Worm (Caenorhabditis elegans) whole organism, L4 larva: ENCODE results near the gene F35H8.2.

Experiments
- F37D6.2 ChIP-seq: sonication (generic microtip); optimal IDR thresholded peaks from 2 replicates; lab custom pipeline; 2016; ENCODE audit warnings: mild to moderate bottlenecking, missing genetic modification characterization, missing compliant biosample characterization
- Y105C5A.15 ChIP-seq: fragments of 200-800 bp; sonication (Bioruptor generic); IDR thresholded peaks from 2 replicates; pipeline ENCODE4 v1.3.6; 2022; ENCODE audit warnings: missing genetic modification characterization, missing compliant biosample characterization
- Y48G9A.11 ChIP-seq: fragments of 200-800 bp; sonication (Bioruptor generic); IDR thresholded peaks from 2 replicates; pipeline ENCODE4 v1.3.6; 2022; ENCODE audit warnings: missing genetic modification reagents, missing genetic modification characterization, missing compliant biosample characterization
- aha-1 ChIP-seq: fragments of 150-350 bp; peaks from one replicate; lab custom pipeline; 2014; ENCODE audit warnings: missing biosample characterization, missing genetic modification characterization
- ceh-20 ChIP-seq: fragments of 200-800 bp; sonication (Bioruptor generic); IDR thresholded peaks from 2 replicates; pipeline ENCODE4 v1.3.6; 2022; ENCODE audit warnings: missing genetic modification reagents, missing genetic modification characterization, missing compliant biosample characterization
- ceh-28 ChIP-seq: fragments of 150-350 bp; optimal IDR thresholded peaks from 2 replicates; lab custom pipeline; 2014; ENCODE audit warnings: missing biosample characterization, missing genetic modification reagents, missing genetic modification characterization
- ceh-32 ChIP-seq: sonication (generic microtip); optimal IDR thresholded peaks from 2 replicates; lab custom pipeline; 2016; ENCODE audit warnings: mild to moderate bottlenecking, missing genetic modification characterization, missing compliant biosample characterization; ENCODE audit not compliant: poor library complexity
- ceh-62 ChIP-seq: sonication (generic microtip); optimal IDR thresholded peaks from 2 replicates; lab custom pipeline; 2017; ENCODE audit warnings: missing biosample characterization, missing genetic modification characterization
- daf-16 ChIP-seq, 3 experiments: sonication (generic microtip); optimal IDR thresholded peaks; 2 replicates each; lab custom pipeline; 2016 to 2017; ENCODE audit warnings: missing genetic modification characterization in 3 of 3, missing genetic modification reagents in 3 of 3, mild to moderate bottlenecking in 2 of 3, missing compliant biosample characterization in 2 of 3, missing biosample characterization in 1 of 3, moderate library complexity in 1 of 3
- daf-8 ChIP-seq: fragments of 200-800 bp; sonication (Bioruptor generic); IDR thresholded peaks from 2 replicates; pipeline ENCODE4 v1.3.6; 2022; ENCODE audit warnings: missing genetic modification characterization, missing compliant biosample characterization
- dmd-9 ChIP-seq: fragments of 200-800 bp; sonication (Bioruptor generic); IDR thresholded peaks from 2 replicates; pipeline ENCODE4 v1.3.6; 2022; ENCODE audit warnings: missing genetic modification reagents, missing genetic modification characterization, missing compliant biosample characterization
- gei-8 ChIP-seq: fragments of 200-800 bp; sonication (Bioruptor generic); optimal IDR thresholded peaks from 2 replicates; lab custom pipeline; 2018; ENCODE audit warnings: mild to moderate bottlenecking, missing genetic modification characterization, missing compliant biosample characterization
- hif-1 ChIP-seq, 2 experiments: sonication (generic microtip); optimal IDR thresholded peaks; 2 replicates each; lab custom pipeline; 2016 to 2017; ENCODE audit warnings: missing compliant biosample characterization in 2 of 2, missing genetic modification characterization in 2 of 2, missing genetic modification reagents in 2 of 2, missing genotype in 2 of 2, mild to moderate bottlenecking in 1 of 2
- hmg-1.1 ChIP-seq: fragments of 200-800 bp; sonication (Bioruptor generic); IDR thresholded peaks from 2 replicates; pipeline ENCODE4 v1.3.6; 2022; ENCODE audit warnings: missing genetic modification reagents, missing genetic modification characterization, missing compliant biosample characterization
- lin-13 ChIP-seq: fragments of 150-350 bp; optimal IDR thresholded peaks from 2 replicates; lab custom pipeline; 2014; ENCODE audit warnings: missing biosample characterization, missing genetic modification reagents, missing genetic modification characterization
- lin-38 ChIP-seq: fragments of 200-800 bp; sonication (Bioruptor generic); IDR thresholded peaks from 2 replicates; pipeline ENCODE4 v1.3.6; 2022; ENCODE audit warnings: missing genetic modification reagents, missing genetic modification characterization, missing compliant biosample characterization
- lir-3 ChIP-seq: sonication (generic microtip); optimal IDR thresholded peaks from 2 replicates; lab custom pipeline; 2016; ENCODE audit warnings: mild to moderate bottlenecking, missing genetic modification characterization, missing compliant biosample characterization
- lsy-2 ChIP-seq, 2 experiments: fragments of 150-350 bp in 1 of 2; sonication (generic microtip) in 1 of 2; optimal IDR thresholded peaks; 2 replicates each; lab custom pipeline; 2014 to 2017; ENCODE audit warnings: missing biosample characterization in 2 of 2, missing genetic modification characterization in 2 of 2
- madf-9 ChIP-seq: fragments of 200-800 bp; sonication (Bioruptor generic); conservative IDR thresholded peaks from 2 replicates; pipeline ENCODE4 v1.3.6; 2022; ENCODE audit warnings: missing genetic modification reagents, missing genetic modification characterization, missing compliant biosample characterization
- mes-2 ChIP-seq: sonication (generic microtip); optimal IDR thresholded peaks from 2 replicates; lab custom pipeline; 2016; ENCODE audit warnings: missing genotype, mild to moderate bottlenecking, missing genetic modification characterization, missing compliant biosample characterization; ENCODE audit not compliant: poor library complexity, severe bottlenecking
- nhr-25 ChIP-seq: sonication (generic microtip); optimal IDR thresholded peaks from 2 replicates; lab custom pipeline; 2017; ENCODE audit warnings: missing genetic modification characterization, mild to moderate bottlenecking, missing compliant biosample characterization, antibody characterized with exemption, moderate library complexity, borderline replicate concordance; ENCODE audit not compliant: insufficient read depth
- rbr-2 ChIP-seq: sonication (generic microtip); optimal IDR thresholded peaks from 2 replicates; lab custom pipeline; 2016; ENCODE audit warnings: missing genotype, missing genetic modification characterization, missing compliant biosample characterization
- set-16 ChIP-seq: fragments of 200-800 bp; sonication (Bioruptor generic); IDR thresholded peaks from 2 replicates; pipeline ENCODE4 v1.3.6; 2022; ENCODE audit warnings: missing genetic modification reagents, missing genetic modification characterization, missing compliant biosample characterization
- skn-1 ChIP-seq: fragments of 150-350 bp; optimal IDR thresholded peaks from 2 replicates; lab custom pipeline; 2014; ENCODE audit warnings: missing biosample characterization, missing genetic modification characterization
- snpc-4 ChIP-seq: fragments of 150-350 bp; optimal IDR thresholded peaks from 2 replicates; lab custom pipeline; 2014; ENCODE audit warnings: missing biosample characterization, missing genetic modification characterization
- tra-1 ChIP-seq: fragments of 200-800 bp; sonication (Bioruptor generic); IDR thresholded peaks from 2 replicates; pipeline ENCODE4 v1.3.6; 2022; ENCODE audit warnings: missing genetic modification reagents, missing genetic modification characterization, missing compliant biosample characterization
- unc-130 ChIP-seq: sonication (generic microtip); optimal IDR thresholded peaks from 2 replicates; lab custom pipeline; 2016; ENCODE audit warnings: missing genetic modification reagents, missing genetic modification characterization, missing compliant biosample characterization
- unc-62 ChIP-seq, 3 experiments: fragments of 150-350 bp in 1 of 3; sonication (generic microtip); optimal IDR thresholded peaks in 2 of 3; peaks in 1 of 3; 1 replicate in 1 of 3; 2 replicates in 2 of 3; lab custom pipeline; 2014 to 2017; ENCODE audit warnings: missing biosample characterization in 3 of 3, missing genetic modification characterization in 3 of 3, missing genetic modification reagents in 3 of 3, missing genotype in 1 of 3
- zfp-3 ChIP-seq: fragments of 200-800 bp; sonication (Bioruptor generic); conservative IDR thresholded peaks from 2 replicates; pipeline ENCODE4 v1.3.6; 2022; ENCODE audit warnings: missing genetic modification reagents, missing genetic modification characterization, missing compliant biosample characterization

The F35H8.2 gene

ce11 chrII:9521570-9521969 lies 33.7 kb upstream of the F35H8.2 start, which contains the start of gene sra-1:
sra-1 (minus strand) TSS chrII:9521670.
- no peak for TF ChIP-seq nhr-25 (tag; lab: Kevin White, UChicago)
- no peak for TF ChIP-seq lir-3 (tag; lab: Kevin White, UChicago)
- no peak for TF ChIP-seq madf-9 (GFP tag; lab: Robert Waterston, UW)
- no peak for TF ChIP-seq zfp-3 (GFP tag; lab: Robert Waterston, UW)
- no peak for TF ChIP-seq dmd-9 (GFP tag; lab: Robert Waterston, UW)
- no peak for TF ChIP-seq ceh-62
- TF ChIP-seq, all 104 proteins: peak for 0

- TF ChIP-seq hif-1 (tag; optimal IDR thresholded peaks at IDR 0.05; lab: Kevin White, UChicago) (no peak), set-16 (GFP tag; lab: Robert Waterston, UW) (no peak), unc-62 (GFP tag; optimal IDR thresholded peaks at IDR 0.05 in 1 of 2; lab: Kevin White, UChicago) (peak in 1 of 2 experiments; percentile 74), unc-62 (tag; optimal IDR thresholded peaks at IDR 0.05; lab: Kevin White, UChicago) (no peak), Y105C5A.15 (GFP tag; lab: Robert Waterston, UW) (no peak), ceh-20 (GFP tag; lab: Robert Waterston, UW) (no peak), aha-1 (tag; lab: Kevin White, UChicago) (peak; percentile 67)
These were observed 32.3 kb upstream of the F35H8.2 start, which contains the start of gene AH6.17 for ce11 chrII:9522986-9523385. AH6.17 (plus strand) TSS chrII:9523170.

- TF ChIP-seq Y48G9A.11: peak; percentile 77
- no peak for TF ChIP-seq lsy-2 (tag; optimal IDR thresholded peaks at IDR 0.05; lab: Kevin White, UChicago)
- no peak for TF ChIP-seq ceh-28 (tag; lab: Kevin White, UChicago)
- peak; percentile 69 for TF ChIP-seq unc-130 (GFP tag; lab: Kevin White, UChicago)
These were observed 31.6 kb upstream of the F35H8.2 start, which contains the start of gene mex-6 for ce11 chrII:9523539-9524224. mex-6 (plus strand) TSS chrII:9524174.

- TF ChIP-seq rbr-2 (tag; lab: Kevin White, UChicago) (no peak), daf-8 (GFP tag; lab: Robert Waterston, UW) (no peak), mes-2 (no peak), F37D6.2 (tag; lab: Kevin White, UChicago) (no peak), daf-16 (GFP tag; optimal IDR thresholded peaks at IDR 0.05; lab: Kevin White, UChicago) (no peak), daf-16 (tag; optimal IDR thresholded peaks at IDR 0.05; lab: Kevin White, UChicago) (no peak), skn-1 (no peak), lin-13 (GFP tag; lab: Kevin White, UChicago) (no peak), hmg-1.1 (GFP tag; lab: Robert Waterston, UW) (no peak), hif-1 (tag; optimal IDR thresholded peaks at IDR 0.05; lab: Kevin White, UChicago) (no peak), lin-38 (no peak), ceh-32 (tag; lab: Kevin White, UChicago) (no peak), snpc-4 (tag; lab: Kevin White, UChicago) (no peak), gei-8 (GFP tag; lab: Kevin White, UChicago) (no peak), ceh-62 (no peak)
These were observed 26.8 kb upstream of the F35H8.2 start, which contains the start of gene sra-2 for ce11 chrII:9528480-9528879. sra-2 (plus strand) TSS chrII:9528780.

- TF ChIP-seq aha-1 (tag; lab: Kevin White, UChicago): peak; percentile 52
- no peak for TF ChIP-seq zfp-3 (GFP tag; lab: Robert Waterston, UW)
- no peak for TF ChIP-seq tra-1 (GFP tag; lab: Robert Waterston, UW)
- no peak for TF ChIP-seq nhr-25 (tag; lab: Kevin White, UChicago)
- no peak for TF ChIP-seq dmd-9 (GFP tag; lab: Robert Waterston, UW)
These were observed 23.3 kb upstream of the F35H8.2 start, which contains the start of gene sra-9 for ce11 chrII:9532011-9532410. sra-9 (plus strand) TSS chrII:9532311.
